Worm (Caenorhabditis elegans): ENCODE data around the gene C29H12.2.

C29H12.2 gene

DNA sequence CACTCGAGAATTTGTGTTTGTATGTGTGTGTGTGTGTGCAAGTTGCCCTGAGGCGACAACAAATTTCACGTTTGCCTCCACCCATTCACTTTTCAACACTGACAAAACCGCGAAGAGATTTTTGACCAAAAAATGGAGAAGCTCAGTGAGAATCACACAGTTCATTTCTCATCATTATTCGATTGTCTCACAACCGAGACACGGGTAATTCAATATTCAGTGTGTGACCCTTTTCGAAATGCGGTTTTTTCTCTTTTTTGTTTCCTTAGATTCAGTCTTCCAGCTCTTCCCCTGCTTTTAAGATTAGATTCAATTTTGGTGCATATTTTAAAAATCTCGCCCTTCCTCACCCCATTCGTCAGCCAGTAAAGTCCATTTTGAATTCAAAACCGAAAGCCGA lies 15.9 kb downstream of the C29H12.2 start:
- no peak for TF ChIP-seq B0310.2 (tag; optimal IDR thresholded peaks at IDR 0.05)
- no peak for TF ChIP-seq hmg-4 (GFP tag; optimal IDR thresholded peaks at IDR 0.05)
- TF ChIP-seq hmbx-1 (tag; optimal IDR thresholded peaks at IDR 0.05), result no peak
- no peak for TF ChIP-seq hnd-1 (tag; optimal IDR thresholded peaks at IDR 0.05)
- TF ChIP-seq sea-1 (GFP tag; conservative IDR thresholded peaks at IDR 0.05), result no peak
- no peak for TF ChIP-seq ceh-36 (tag; optimal IDR thresholded peaks at IDR 0.05)
- no peak for TF ChIP-seq ets-7 (tag; optimal IDR thresholded peaks at IDR 0.05)
- TF ChIP-seq flt-1 (GFP tag; IDR thresholded peaks at IDR 0.05), result no peak
- no peak for TF ChIP-seq tbx-11 (GFP tag; IDR thresholded peaks at IDR 0.05)
- no peak for TF ChIP-seq pes-1 (GFP tag; IDR thresholded peaks at IDR 0.05)
- TF ChIP-seq aly-1 (tag; optimal IDR thresholded peaks at IDR 0.05), result no peak
- TF ChIP-seq tbx-37 (GFP tag; conservative IDR thresholded peaks at IDR 0.05), result no peak
- no peak for TF ChIP-seq tra-4 (tag; optimal IDR thresholded peaks at IDR 0.05)
- TF ChIP-seq ceh-13 (GFP tag; optimal IDR thresholded peaks at IDR 0.05), result no peak
- no peak for TF ChIP-seq scrt-1 (GFP tag; IDR thresholded peaks at IDR 0.05)
- no peak for TF ChIP-seq ama-1 (optimal IDR thresholded peaks at IDR 0.05)
- TF ChIP-seq F13C5.2 (tag; optimal IDR thresholded peaks at IDR 0.05), result no peak

DNA sequence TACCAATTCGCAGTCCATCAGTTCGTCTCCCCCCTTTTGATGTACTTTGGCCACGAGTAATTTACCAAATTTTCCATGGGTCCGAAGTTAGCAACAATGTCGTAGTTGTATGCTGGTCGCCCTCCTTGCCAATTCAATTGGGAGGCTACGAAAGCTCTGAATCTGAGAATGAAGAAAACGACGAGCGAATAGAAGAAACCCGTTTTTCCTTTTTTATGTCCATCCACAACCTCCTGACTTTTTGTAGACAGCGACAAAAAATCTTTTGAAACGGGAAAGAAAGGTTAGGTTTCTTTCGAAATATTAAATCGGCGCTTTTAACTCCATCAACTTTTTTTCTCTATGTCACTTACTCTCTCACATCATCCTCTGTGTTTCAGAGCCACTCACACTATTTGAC lies 18.9 kb downstream of the C29H12.2 start:
- TF ChIP-seq hnd-1 (tag; optimal IDR thresholded peaks at IDR 0.05) (no peak), aly-1 (tag; optimal IDR thresholded peaks at IDR 0.05) (no peak), ama-1 (optimal IDR thresholded peaks at IDR 0.05) (no peak), F13C5.2 (tag; optimal IDR thresholded peaks at IDR 0.05) (no peak), hmbx-1 (tag; optimal IDR thresholded peaks at IDR 0.05) (no peak), tbx-37 (GFP tag; conservative IDR thresholded peaks at IDR 0.05) (no peak), flt-1 (GFP tag; IDR thresholded peaks at IDR 0.05) (no peak), sea-1 (GFP tag; conservative IDR thresholded peaks at IDR 0.05) (no peak)

DNA sequence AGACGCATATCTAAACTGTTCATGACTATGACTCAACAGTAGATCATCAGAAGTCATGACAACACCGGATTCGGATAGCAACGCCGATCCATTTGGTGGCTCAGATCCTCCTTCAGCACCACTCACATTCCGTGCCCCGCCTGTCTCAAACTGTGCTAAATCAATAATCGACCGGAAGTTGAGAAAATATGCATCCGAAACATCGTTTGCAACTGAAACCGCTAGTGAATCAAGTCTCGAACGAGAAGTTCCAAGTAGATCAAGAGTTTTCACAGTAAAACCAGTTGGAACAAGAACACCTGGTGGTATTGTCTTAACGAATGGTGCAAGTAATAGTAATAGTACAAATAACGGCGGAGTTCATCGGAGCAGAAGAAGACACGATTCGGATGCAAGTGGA lies 23.5 kb downstream of the C29H12.2 start:
- TF ChIP-seq hmbx-1 (tag; optimal IDR thresholded peaks at IDR 0.05) (no peak), ceh-36 (tag; optimal IDR thresholded peaks at IDR 0.05) (no peak), pes-1 (GFP tag; IDR thresholded peaks at IDR 0.05) (no peak), aly-1 (tag; optimal IDR thresholded peaks at IDR 0.05) (no peak), ceh-13 (GFP tag; optimal IDR thresholded peaks at IDR 0.05) (no peak)

DNA sequence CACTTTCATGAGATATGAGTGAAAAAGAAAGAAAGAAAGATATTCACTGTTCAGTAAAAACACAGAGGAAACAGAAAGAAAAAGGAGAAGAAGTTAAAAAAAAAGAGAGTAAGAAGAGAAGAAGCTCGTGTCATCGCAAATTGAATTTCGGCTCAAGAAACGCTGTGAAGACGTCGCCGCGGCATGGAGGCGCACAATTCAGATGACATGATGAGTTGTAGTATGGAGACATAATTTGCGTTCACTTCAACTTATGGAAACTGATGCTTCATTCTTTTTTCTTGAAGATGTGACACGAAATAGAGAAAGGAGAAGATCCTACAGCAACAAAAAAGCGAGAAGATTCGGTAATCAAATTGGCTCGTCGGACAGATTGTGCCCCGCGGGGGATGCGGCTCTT lies 24.8 kb downstream of the C29H12.2 start:
- no peak for TF ChIP-seq scrt-1 (GFP tag; IDR thresholded peaks at IDR 0.05)
- no peak for TF ChIP-seq hnd-1 (tag; optimal IDR thresholded peaks at IDR 0.05)
- TF ChIP-seq ceh-36 (tag; optimal IDR thresholded peaks at IDR 0.05), result no peak
- no peak for TF ChIP-seq pes-1 (GFP tag; IDR thresholded peaks at IDR 0.05)
- no peak for TF ChIP-seq aly-1 (tag; optimal IDR thresholded peaks at IDR 0.05)

DNA sequence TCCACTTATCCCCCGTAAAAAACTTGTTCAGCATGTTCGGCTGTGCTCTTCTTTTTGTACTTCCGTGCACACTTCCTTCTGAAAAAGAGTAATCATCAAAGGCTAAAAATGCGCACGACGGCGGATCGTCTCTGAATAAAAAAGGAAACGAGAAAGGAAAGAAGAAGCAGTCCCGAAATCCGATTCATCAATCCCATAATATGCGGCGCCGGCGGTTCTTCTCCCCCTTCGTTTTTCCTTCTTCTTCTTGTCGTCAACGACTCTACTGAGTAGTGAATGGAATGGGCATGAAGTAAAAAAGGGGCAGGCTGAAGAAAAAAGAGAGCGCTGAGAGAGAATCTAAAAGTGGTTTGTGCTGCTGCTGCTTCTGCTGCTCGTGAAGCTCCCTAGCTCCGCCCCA lies 25.8 kb downstream of the C29H12.2 start:
- TF ChIP-seq F13C5.2 (tag; optimal IDR thresholded peaks at IDR 0.05) (no peak), tbx-11 (GFP tag; IDR thresholded peaks at IDR 0.05) (no peak), pes-1 (GFP tag; IDR thresholded peaks at IDR 0.05) (no peak), aly-1 (tag; optimal IDR thresholded peaks at IDR 0.05) (no peak), tra-4 (tag; optimal IDR thresholded peaks at IDR 0.05) (no peak), scrt-1 (GFP tag; IDR thresholded peaks at IDR 0.05) (no peak), hmg-4 (GFP tag; optimal IDR thresholded peaks at IDR 0.05) (no peak), ceh-36 (tag; optimal IDR thresholded peaks at IDR 0.05) (no peak), hmbx-1 (tag; optimal IDR thresholded peaks at IDR 0.05) (no peak), sea-1 (GFP tag; conservative IDR thresholded peaks at IDR 0.05) (no peak), ama-1 (optimal IDR thresholded peaks at IDR 0.05) (no peak), ets-7 (tag; optimal IDR thresholded peaks at IDR 0.05) (no peak)

DNA sequence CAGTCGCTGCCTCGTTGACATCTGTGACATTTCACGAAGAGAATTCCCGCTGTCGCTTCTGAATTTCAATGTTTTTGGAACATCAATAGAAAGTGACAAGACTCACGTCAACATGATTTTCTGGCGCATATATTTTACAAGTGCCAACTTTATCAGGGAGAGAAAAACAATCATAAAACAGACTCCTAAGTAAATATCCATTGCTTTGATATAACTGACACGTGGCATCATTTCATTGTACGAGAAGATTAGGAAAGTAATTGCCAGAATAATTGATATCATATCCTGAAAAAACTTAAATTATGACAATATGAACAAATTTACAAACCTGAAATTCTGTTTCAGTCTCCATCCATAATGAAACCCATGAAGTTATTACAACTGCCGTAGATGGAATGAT lies 34.5 kb downstream of the C29H12.2 start:
- TF ChIP-seq scrt-1 (GFP tag; IDR thresholded peaks at IDR 0.05), result no peak
- no peak for TF ChIP-seq hmg-4 (GFP tag; optimal IDR thresholded peaks at IDR 0.05)
- TF ChIP-seq tbx-11 (GFP tag; IDR thresholded peaks at IDR 0.05), result no peak

DNA sequence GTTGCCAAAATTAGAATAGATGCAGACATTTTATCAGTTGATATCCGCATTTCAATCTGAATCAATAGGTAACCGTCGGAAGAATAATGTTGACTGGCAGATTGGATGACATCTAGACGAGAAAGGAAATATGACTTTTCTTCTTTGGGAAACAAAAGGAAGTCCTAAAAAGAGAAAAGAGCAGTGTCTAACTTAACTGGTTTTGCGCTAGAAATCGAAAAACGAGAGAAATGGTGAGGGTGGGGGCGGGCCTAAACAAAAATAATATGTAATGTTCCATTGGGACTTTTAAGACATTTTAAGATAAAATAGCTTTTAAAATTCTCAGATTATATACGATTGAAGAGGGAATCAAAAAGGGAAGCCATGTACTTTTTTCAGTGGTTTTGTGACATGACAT lies 37.4 kb downstream of the C29H12.2 start, which contains the start of gene exp-1:
Gene exp-1, minus strand, starts transcription at position 101 of the 400 bp plus-strand sequence.
- TF ChIP-seq ets-7 (tag; optimal IDR thresholded peaks at IDR 0.05) (no peak), tra-4 (tag; optimal IDR thresholded peaks at IDR 0.05) (no peak), aly-1 (tag; optimal IDR thresholded peaks at IDR 0.05) (no peak), hmg-4 (GFP tag; optimal IDR thresholded peaks at IDR 0.05) (no peak), pes-1 (GFP tag; IDR thresholded peaks at IDR 0.05) (no peak)

DNA sequence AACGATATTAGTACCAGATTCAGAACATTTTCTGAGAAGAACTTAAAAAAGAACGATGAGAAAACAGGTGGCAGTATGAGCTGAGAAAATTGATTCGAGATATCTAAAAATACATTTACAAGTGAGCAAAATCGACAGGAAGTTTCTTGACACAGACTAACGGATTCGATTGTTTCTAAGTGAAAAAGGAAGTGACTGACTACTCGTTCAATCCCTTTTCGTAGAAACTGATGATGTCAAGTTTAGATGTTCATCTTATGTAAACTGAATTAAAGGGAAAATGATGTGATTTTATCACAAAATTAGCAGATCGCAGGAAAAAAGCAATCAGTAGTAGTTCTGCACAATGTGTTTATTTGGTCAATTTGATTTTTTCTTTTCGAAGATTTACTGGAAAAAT lies 41.5 kb downstream of the C29H12.2 start:
- TF ChIP-seq ceh-13 (GFP tag; optimal IDR thresholded peaks at IDR 0.05) (no peak), flt-1 (GFP tag; IDR thresholded peaks at IDR 0.05) (no peak)

DNA sequence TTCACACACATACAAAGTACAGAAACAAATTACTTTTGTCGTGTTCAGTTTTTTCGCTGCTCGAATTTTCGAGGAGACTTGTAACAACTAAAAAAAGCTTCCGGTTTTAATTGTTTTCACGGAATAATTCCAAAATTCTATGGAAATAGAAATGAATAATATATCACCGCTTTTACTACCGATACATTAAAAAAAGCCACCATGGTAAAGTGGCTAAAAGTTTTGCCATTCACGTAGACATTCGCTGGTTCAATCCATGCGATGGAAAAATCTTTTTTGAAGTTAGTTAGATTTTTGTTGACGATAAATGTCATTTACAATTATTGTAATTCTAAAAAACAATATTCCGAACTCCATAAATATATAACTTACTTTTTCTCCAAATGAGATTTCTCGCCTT lies 45.1 kb downstream of the C29H12.2 start:
- TF ChIP-seq B0310.2 (tag; optimal IDR thresholded peaks at IDR 0.05) (no peak), sea-1 (GFP tag; conservative IDR thresholded peaks at IDR 0.05) (no peak), tra-4 (tag; optimal IDR thresholded peaks at IDR 0.05) (no peak), F13C5.2 (tag; optimal IDR thresholded peaks at IDR 0.05) (no peak), flt-1 (GFP tag; IDR thresholded peaks at IDR 0.05) (no peak), ama-1 (optimal IDR thresholded peaks at IDR 0.05) (no peak), tbx-11 (GFP tag; IDR thresholded peaks at IDR 0.05) (no peak), hmbx-1 (tag; optimal IDR thresholded peaks at IDR 0.05) (no peak), hmg-4 (GFP tag; optimal IDR thresholded peaks at IDR 0.05) (no peak), ceh-36 (tag; optimal IDR thresholded peaks at IDR 0.05) (no peak), hnd-1 (tag; optimal IDR thresholded peaks at IDR 0.05) (no peak)
